Worm (Caenorhabditis elegans): ENCODE data around the gene R13D11.4.

DNA sequence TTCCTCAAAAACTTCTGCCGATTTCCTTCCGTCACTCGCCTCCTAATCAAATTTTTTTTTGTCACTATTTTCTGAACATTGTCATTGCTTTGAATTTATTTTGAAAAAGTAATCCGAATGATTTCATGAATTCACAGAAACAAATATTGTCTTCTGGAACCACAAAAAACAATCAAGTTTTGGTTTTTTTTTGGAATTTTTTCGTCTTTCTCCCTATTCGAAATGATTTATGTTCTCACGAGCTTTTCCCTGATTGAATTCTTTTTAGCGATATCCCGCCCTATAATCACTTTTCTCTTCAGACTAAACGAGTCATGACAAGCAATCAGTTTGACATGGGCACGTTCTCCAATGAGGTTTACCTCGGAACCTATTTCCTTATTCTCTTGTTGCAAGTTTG is 22.8 kb downstream of the R13D11.4 start, which contains the start of gene F41H8.1:
- TF ChIP-seq F13C5.2 (tag; optimal IDR thresholded peaks at IDR 0.05) (no peak), hmg-4 (GFP tag; optimal IDR thresholded peaks at IDR 0.05) (no peak), flt-1 (GFP tag; IDR thresholded peaks at IDR 0.05) (no peak), tra-4 (tag; optimal IDR thresholded peaks at IDR 0.05) (no peak), tbx-11 (GFP tag; IDR thresholded peaks at IDR 0.05) (no peak), ceh-36 (tag; optimal IDR thresholded peaks at IDR 0.05) (no peak), ama-1 (optimal IDR thresholded peaks at IDR 0.05) (no peak)
